Fruit fly (Drosophila melanogaster) whole organism, prepupa: ENCODE data around the gene CG18547.
A peak's percentile ranks its signal among the peaks of the same experiment; 100 is the strongest.
"Not testable (repeated sequence)": the region's sequence is repeated elsewhere in the genome, so short reads cannot be mapped to it uniquely, and the experiment has no call there.

Source experiments
- Blimp-1 ChIP-seq: fragments of 200-800 bp; sonication (Bioruptor generic); optimal IDR thresholded peaks from 3 replicates; lab custom pipeline; 2017; ENCODE audit warnings: missing biosample characterization, missing genetic modification characterization, mild to moderate bottlenecking, moderate library complexity, missing genetic modification reagents
- CG10631 ChIP-seq: fragments of 200-800 bp; sonication (Bioruptor generic); optimal IDR thresholded peaks from 2 replicates; lab custom pipeline; 2016; ENCODE audit warnings: missing biosample characterization, missing genetic modification characterization
- CG10669 ChIP-seq: fragments of 200-800 bp; sonication (Bioruptor generic); optimal IDR thresholded peaks from 3 replicates; lab custom pipeline; 2018; ENCODE audit warnings: missing biosample characterization, mild to moderate bottlenecking, missing genetic modification characterization, moderate library complexity
- CG11294 ChIP-seq: fragments of 200-800 bp; sonication (Bioruptor generic); IDR thresholded peaks from 2 replicates; pipeline ENCODE4 v1.3.6; 2022; ENCODE audit warnings: missing biosample characterization, missing genetic modification characterization
- CG11762 ChIP-seq: fragments of 200-800 bp; sonication (Bioruptor generic); optimal IDR thresholded peaks from 3 replicates; lab custom pipeline; 2016; ENCODE audit warnings: missing biosample characterization, missing genetic modification characterization; ENCODE audit not compliant: insufficient read depth
- CG11902 ChIP-seq: fragments of 200-800 bp; sonication (Bioruptor generic); optimal IDR thresholded peaks from 3 replicates; lab custom pipeline; 2016; ENCODE audit warnings: missing biosample characterization, missing genetic modification characterization
- CG15336 ChIP-seq: fragments of 200-800 bp; sonication (Bioruptor generic); IDR thresholded peaks from 2 replicates; pipeline ENCODE4 v1.3.6; 2022; ENCODE audit warnings: missing biosample characterization, missing genetic modification characterization
- CG1621 ChIP-seq: fragments of 200-800 bp; sonication (Bioruptor generic); optimal IDR thresholded peaks from 3 replicates; lab custom pipeline; 2018; ENCODE audit warnings: missing biosample characterization, mild to moderate bottlenecking, missing genetic modification characterization
- CG31627 ChIP-seq: fragments of 200-800 bp; sonication (Bioruptor generic); optimal IDR thresholded peaks from 3 replicates; lab custom pipeline; 2016; ENCODE audit warnings: missing biosample characterization, missing genetic modification characterization
- CG32006 ChIP-seq: fragments of 200-800 bp; sonication (Bioruptor generic); optimal IDR thresholded peaks from 3 replicates; lab custom pipeline; 2017; ENCODE audit warnings: missing biosample characterization, mild to moderate bottlenecking, missing genetic modification characterization
- CG34406 ChIP-seq: fragments of 200-800 bp; sonication (Bioruptor generic); optimal IDR thresholded peaks from 3 replicates; lab custom pipeline; 2016; ENCODE audit warnings: missing biosample characterization, missing genetic modification characterization
- CG3919 ChIP-seq: fragments of 200-800 bp; sonication (Bioruptor generic); optimal IDR thresholded peaks from 3 replicates; lab custom pipeline; 2016; ENCODE audit warnings: missing biosample characterization, missing genetic modification characterization
- CG4318 ChIP-seq: fragments of 200-800 bp; sonication (Bioruptor generic); optimal IDR thresholded peaks from 3 replicates; lab custom pipeline; 2017; ENCODE audit warnings: missing biosample characterization, mild to moderate bottlenecking, missing genetic modification characterization
- CG6163 ChIP-seq: fragments of 200-800 bp; sonication (Bioruptor generic); IDR thresholded peaks from 3 replicates; pipeline ENCODE4 v1.3.6; 2022; ENCODE audit warnings: missing biosample characterization, missing genetic modification characterization
- CG6276 ChIP-seq: fragments of 200-800 bp; sonication (Bioruptor generic); optimal IDR thresholded peaks from 2 replicates; lab custom pipeline; 2017; ENCODE audit warnings: missing biosample characterization, mild to moderate bottlenecking, missing genetic modification characterization
- CG6792 ChIP-seq: fragments of 200-800 bp; sonication (Bioruptor generic); optimal IDR thresholded peaks from 3 replicates; lab custom pipeline; 2016; ENCODE audit warnings: missing biosample characterization, missing genetic modification characterization
- CG8319 ChIP-seq: fragments of 200-800 bp; sonication (Bioruptor generic); optimal IDR thresholded peaks from 3 replicates; lab custom pipeline; 2016; ENCODE audit warnings: missing biosample characterization, missing genetic modification characterization
- CG8632 ChIP-seq: fragments of 200-800 bp; sonication (Bioruptor generic); optimal IDR thresholded peaks from 3 replicates; lab custom pipeline; 2016; ENCODE audit warnings: missing biosample characterization, missing genetic modification characterization
- CG9139 ChIP-seq: fragments of 200-800 bp; sonication (Bioruptor generic); optimal IDR thresholded peaks from 3 replicates; lab custom pipeline; 2017; ENCODE audit warnings: missing biosample characterization, mild to moderate bottlenecking, missing genetic modification characterization
- Eip75B ChIP-seq: fragments of 200-800 bp; sonication (Bioruptor generic); optimal IDR thresholded peaks from 3 replicates; lab custom pipeline; 2016; ENCODE audit warnings: missing biosample characterization, missing genetic modification characterization
- Eip78C ChIP-seq: fragments of 200-800 bp; sonication (Bioruptor generic); peaks from one replicate; lab custom pipeline; 2016; ENCODE audit warnings: missing biosample characterization, missing genetic modification characterization
- Ets96B ChIP-seq: fragments of 200-800 bp; optimal IDR thresholded peaks from 2 replicates; lab custom pipeline; 2019; ENCODE audit warnings: missing biosample characterization, mild to moderate bottlenecking, missing genetic modification characterization, moderate library complexity
- Hr39 ChIP-seq: fragments of 200-800 bp; sonication (Bioruptor generic); optimal IDR thresholded peaks from 2 replicates; lab custom pipeline; 2016; ENCODE audit warnings: missing biosample characterization, missing genetic modification characterization
- Hr4 ChIP-seq: fragments of 200-800 bp; sonication (Bioruptor generic); optimal IDR thresholded peaks from 3 replicates; lab custom pipeline; 2016; ENCODE audit warnings: missing biosample characterization, missing genetic modification characterization
- OdsH ChIP-seq: fragments of 200-800 bp; sonication (Bioruptor generic); optimal IDR thresholded peaks from 3 replicates; lab custom pipeline; 2016; ENCODE audit warnings: missing biosample characterization, missing genetic modification characterization
- Smox ChIP-seq: fragments of 200-800 bp; sonication (Bioruptor generic); optimal IDR thresholded peaks from 3 replicates; lab custom pipeline; 2016; ENCODE audit warnings: missing biosample characterization, missing genetic modification characterization
- Sox102F ChIP-seq: fragments of 200-800 bp; sonication (Bioruptor generic); optimal IDR thresholded peaks from 2 replicates; lab custom pipeline; 2016; ENCODE audit warnings: missing biosample characterization, mild to moderate bottlenecking, missing genetic modification characterization
- Sox14 ChIP-seq: fragments of 200-800 bp; sonication (Bioruptor generic); optimal IDR thresholded peaks from 3 replicates; lab custom pipeline; 2016; ENCODE audit warnings: missing biosample characterization, missing genetic modification characterization
- achi ChIP-seq: fragments of 200-800 bp; sonication (Bioruptor generic); optimal IDR thresholded peaks from 3 replicates; lab custom pipeline; 2016; ENCODE audit warnings: missing biosample characterization, missing genetic modification characterization
- acj6 ChIP-seq: fragments of 200-800 bp; sonication (Bioruptor generic); optimal IDR thresholded peaks from 3 replicates; lab custom pipeline; 2016; ENCODE audit warnings: missing biosample characterization, missing genetic modification characterization
- dac ChIP-seq: fragments of 200-800 bp; sonication (Bioruptor generic); optimal IDR thresholded peaks from 2 replicates; lab custom pipeline; 2017; ENCODE audit warnings: missing biosample characterization, mild to moderate bottlenecking, missing genetic modification characterization
- dsx ChIP-seq: fragments of 200-800 bp; optimal IDR thresholded peaks from 3 replicates; lab custom pipeline; 2019; ENCODE audit warnings: missing biosample characterization, mild to moderate bottlenecking, missing genetic modification characterization, moderate library complexity; ENCODE audit not compliant: poor library complexity, severe bottlenecking
- esn ChIP-seq: fragments of 200-800 bp; sonication (Bioruptor generic); optimal IDR thresholded peaks from 2 replicates; lab custom pipeline; 2016; ENCODE audit warnings: missing biosample characterization, mild to moderate bottlenecking, missing genetic modification characterization, moderate library complexity
- fd85E ChIP-seq: fragments of 200-800 bp; sonication (Bioruptor generic); optimal IDR thresholded peaks from 3 replicates; lab custom pipeline; 2016; ENCODE audit warnings: missing biosample characterization, missing genetic modification characterization
- lz ChIP-seq: fragments of 200-800 bp; sonication (Bioruptor generic); optimal IDR thresholded peaks from 3 replicates; lab custom pipeline; 2016; ENCODE audit warnings: missing biosample characterization, missing genetic modification characterization
- net ChIP-seq: fragments of 200-800 bp; sonication (Bioruptor generic); optimal IDR thresholded peaks from 3 replicates; lab custom pipeline; 2016; ENCODE audit warnings: missing biosample characterization, missing genetic modification characterization
- pdm3 ChIP-seq: fragments of 200-800 bp; sonication (Bioruptor generic); optimal IDR thresholded peaks from 3 replicates; lab custom pipeline; 2016; ENCODE audit warnings: missing biosample characterization, missing genetic modification characterization
- salr ChIP-seq, 2 experiments: fragments of 200-800 bp; sonication (Bioruptor generic); optimal IDR thresholded peaks; 3 replicates each; lab custom pipeline; 2016 to 2018; ENCODE audit warnings: missing biosample characterization in 2 of 2, missing genetic modification characterization in 2 of 2, mild to moderate bottlenecking in 1 of 2
- ss ChIP-seq, 2 experiments: fragments of 200-800 bp; sonication (Bioruptor generic); optimal IDR thresholded peaks; 2 replicates in 1 of 2; 3 replicates in 1 of 2; lab custom pipeline; 2017 to 2018; ENCODE audit warnings: mild to moderate bottlenecking in 2 of 2, missing biosample characterization in 2 of 2, missing genetic modification characterization in 2 of 2, moderate library complexity in 1 of 2
- svp ChIP-seq: fragments of 200-800 bp; sonication (Bioruptor generic); peaks from one replicate; lab custom pipeline; 2016; ENCODE audit warnings: missing biosample characterization, missing genetic modification characterization
- topi ChIP-seq: fragments of 200-800 bp; sonication (Bioruptor generic); optimal IDR thresholded peaks from 3 replicates; lab custom pipeline; 2016; ENCODE audit warnings: missing biosample characterization, missing genetic modification characterization
- vri ChIP-seq: fragments of 200-800 bp; sonication (Bioruptor generic); optimal IDR thresholded peaks from 3 replicates; lab custom pipeline; 2016; ENCODE audit warnings: missing biosample characterization, mild to moderate bottlenecking, missing genetic modification characterization

Gene CG18547

dm6 chr3R:11962739-11963214 lies 17.4 kb downstream of the CG18547 start, which contains the start of the genes CG3281 and aurA (continued):
- TF ChIP-seq Eip78C (GFP tag; lab: Kevin White, UChicago) (peak; percentile 85), CG32006 (peak; percentile 57), CG4318 (no peak), CG11294 (GFP tag; lab: Robert Waterston, UW) (peak; percentile 23; the same call in 1 of the 2 replicates), CG6163 (GFP tag; lab: Robert Waterston, UW) (no peak; the same call in 2 of the 3 replicates), dsx (GFP tag; lab: Kevin White, UChicago) (peak; percentile 18), net (GFP tag; lab: Kevin White, UChicago) (no peak), pdm3 (GFP tag; lab: Kevin White, UChicago) (no peak), svp (GFP tag; lab: Kevin White, UChicago) (peak; percentile 79), Ets96B (tag; lab: Kevin White, UChicago) (peak; percentile 49), fd85E (no peak), salr (GFP tag; optimal IDR thresholded peaks at IDR 0.05; lab: Kevin White, UChicago) (peak in 1 of 2 experiments; percentile 8)

dm6 chr3R:11958235-11958634 lies 22.0 kb downstream of the CG18547 start, which contains the start of gene Hsp70Ab:
Gene Hsp70Ab, plus strand, starts transcription at chr3R:11958535.
- not testable (repeated sequence) for TF ChIP-seq CG6276 (GFP tag; lab: Kevin White, UChicago); CG11902 (GFP tag; lab: Kevin White, UChicago); ss (GFP tag; optimal IDR thresholded peaks at IDR 0.05; lab: Kevin White, UChicago)

DNA sequence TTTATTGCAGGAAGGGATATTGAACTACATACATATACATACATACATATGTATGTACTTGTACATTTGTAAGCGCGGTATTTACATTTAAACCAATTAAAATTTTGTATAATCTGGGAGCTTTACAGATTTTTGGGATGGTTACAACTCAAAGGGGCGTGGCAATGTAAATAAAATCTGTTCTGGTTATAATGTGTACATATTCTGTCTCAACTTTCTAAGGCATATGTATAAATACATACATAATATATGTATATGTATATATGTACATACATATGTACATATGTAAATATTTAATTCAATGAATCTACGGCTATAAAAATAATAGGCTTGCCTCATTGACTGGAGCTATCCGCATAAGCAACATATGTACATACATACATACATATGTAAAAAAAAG lies 22.8 kb downstream of the CG18547 start:
- no peak for TF ChIP-seq CG6163 (GFP tag; lab: Robert Waterston, UW)
- TF ChIP-seq CG8632 (GFP tag; lab: Kevin White, UChicago) = no peak
- TF ChIP-seq Blimp-1 (GFP tag; lab: Kevin White, UChicago) = no peak
- no peak for TF ChIP-seq CG34406 (GFP tag; lab: Kevin White, UChicago)
- no peak for TF ChIP-seq topi (GFP tag; lab: Kevin White, UChicago)
- no peak for TF ChIP-seq Sox14 (GFP tag; lab: Kevin White, UChicago)
- TF ChIP-seq CG31627 (GFP tag; lab: Kevin White, UChicago) = no peak
- no peak for TF ChIP-seq Sox102F (GFP tag; lab: Kevin White, UChicago)
- TF ChIP-seq achi (GFP tag; lab: Kevin White, UChicago) = no peak
- TF ChIP-seq dac = no peak
- TF ChIP-seq CG8319 (GFP tag; lab: Kevin White, UChicago) = no peak
- TF ChIP-seq CG15336 (GFP tag; lab: Robert Waterston, UW) = no peak
- no peak for TF ChIP-seq CG6792 (GFP tag; lab: Kevin White, UChicago)
- TF ChIP-seq vri (GFP tag; lab: Kevin White, UChicago) = no peak
- TF ChIP-seq CG11762 = no peak
- no peak for TF ChIP-seq fd85E
- TF ChIP-seq Smox = no peak
- TF ChIP-seq CG10631 (GFP tag; lab: Kevin White, UChicago) = no peak
- TF ChIP-seq net (GFP tag; lab: Kevin White, UChicago) = no peak
- TF ChIP-seq pdm3 (GFP tag; lab: Kevin White, UChicago) = no peak

dm6 chr3R:11956444-11956843 lies 23.7 kb downstream of the CG18547 start, which contains the start of gene Hsp70Aa:
Gene Hsp70Aa, minus strand, starts transcription at chr3R:11956544.
- TF ChIP-seq Hr39 (GFP tag; lab: Kevin White, UChicago); CG6163 (GFP tag; lab: Robert Waterston, UW); CG34406 (GFP tag; lab: Kevin White, UChicago): not testable (repeated sequence)

- TF ChIP-seq esn (GFP tag; lab: Kevin White, UChicago) = peak; percentile 25
- TF ChIP-seq svp (GFP tag; lab: Kevin White, UChicago) = peak; percentile 84
- TF ChIP-seq acj6 (GFP tag; lab: Kevin White, UChicago) = peak; percentile 8
- TF ChIP-seq lz (GFP tag; lab: Kevin White, UChicago) = peak; percentile 4
- TF ChIP-seq CG1621 (tag; lab: Kevin White, UChicago) = no peak
- peak; percentile 44 for TF ChIP-seq CG3919
- peak; percentile 21 for TF ChIP-seq Hr39 (GFP tag; lab: Kevin White, UChicago)
- no peak for TF ChIP-seq CG10669
- TF ChIP-seq Hr4 (GFP tag; lab: Kevin White, UChicago) = peak; percentile 43
- TF ChIP-seq CG9139 (GFP tag; lab: Kevin White, UChicago) = no peak
- peak; percentile 9 for TF ChIP-seq OdsH (GFP tag; lab: Kevin White, UChicago)
- peak; percentile 13 for TF ChIP-seq pdm3 (GFP tag; lab: Kevin White, UChicago)
- no peak for TF ChIP-seq Eip75B (GFP tag; lab: Kevin White, UChicago)
- TF ChIP-seq CG11294 (GFP tag; lab: Robert Waterston, UW) = no peak
- peak in 1 of 2 experiments; percentile 15 for TF ChIP-seq ss (GFP tag; optimal IDR thresholded peaks at IDR 0.05; lab: Kevin White, UChicago)
Measured at dm6 chr3R:11949387-11950029, 30.7 kb downstream of the CG18547 start, which contains the start of gene CG31211. Gene CG31211, plus strand, starts transcription at chr3R:11949680.
